Fruit fly (Drosophila melanogaster) whole organism, embryonic: ENCODE data around the gene CG12289.
A peak's percentile ranks its signal among the peaks of the same experiment; 100 is the strongest.

ENCODE experiments used
- Awh ChIP-seq: fragments of 200-800 bp; sonication (Bioruptor generic); IDR thresholded peaks from 2 replicates; pipeline ENCODE4, ENCODE4 v1.3.6; 2022; ENCODE audit warnings: missing biosample characterization, missing genetic modification characterization
- BtbVII ChIP-seq: fragments of 200-800 bp; sonication (Bioruptor generic); optimal IDR thresholded peaks from 3 replicates; lab custom pipeline; 2017; ENCODE audit warnings: missing biosample characterization, mild to moderate bottlenecking, missing genetic modification characterization
- Bteb2 ChIP-seq: fragments of 200-800 bp; sonication (Bioruptor generic); optimal IDR thresholded peaks from 2 replicates; lab custom pipeline; 2016; ENCODE audit warnings: missing biosample characterization, missing genetic modification characterization
- CG10209 ChIP-seq: fragments of 200-800 bp; sonication (Bioruptor generic); optimal IDR thresholded peaks from 3 replicates; lab custom pipeline; 2017; ENCODE audit warnings: missing biosample characterization, mild to moderate bottlenecking, missing genetic modification characterization, missing genetic modification reagents
- CG1024 ChIP-seq: fragments of 200-800 bp; sonication (Bioruptor generic); IDR thresholded peaks from 2 replicates; pipeline ENCODE4 v1.3.6; 2022; ENCODE audit warnings: missing biosample characterization, missing genetic modification characterization
- CG10366 ChIP-seq: fragments of 200-800 bp; sonication (Bioruptor generic); IDR thresholded peaks from 2 replicates; pipeline ENCODE4 v1.3.6; 2022; ENCODE audit warnings: missing biosample characterization, missing genetic modification characterization
- CG11085 ChIP-seq: fragments of 200-800 bp; sonication (Bioruptor generic); IDR thresholded peaks from 2 replicates; pipeline ENCODE4 v1.3.6; 2022; ENCODE audit warnings: missing biosample characterization, missing genetic modification characterization
- CG12769 ChIP-seq: fragments of 200-800 bp; sonication (Bioruptor generic); optimal IDR thresholded peaks from 2 replicates; lab custom pipeline; 2019; ENCODE audit warnings: missing biosample characterization, mild to moderate bottlenecking, missing genetic modification characterization, moderate library complexity
- CG13775 ChIP-seq: fragments of 200-800 bp; sonication (Bioruptor generic); optimal IDR thresholded peaks from 3 replicates; lab custom pipeline; 2017; ENCODE audit warnings: missing biosample characterization, mild to moderate bottlenecking, missing genetic modification characterization
- CG14667 ChIP-seq: fragments of 200-800 bp; sonication (Bioruptor generic); IDR thresholded peaks from 2 replicates; pipeline ENCODE4 v1.3.6; 2022; ENCODE audit warnings: missing biosample characterization, missing genetic modification characterization
- CG17385 ChIP-seq: fragments of 200-800 bp; sonication (Bioruptor generic); optimal IDR thresholded peaks from 3 replicates; lab custom pipeline; 2018; ENCODE audit warnings: missing biosample characterization, mild to moderate bottlenecking, missing genetic modification characterization
- CG17612 ChIP-seq: fragments of 200-800 bp; sonication (Bioruptor generic); IDR thresholded peaks from 2 replicates; pipeline ENCODE4 v1.3.6; 2022; ENCODE audit warnings: missing biosample characterization, missing genetic modification characterization
- CG17802 ChIP-seq: fragments of 200-800 bp; sonication (Bioruptor generic); optimal IDR thresholded peaks from 2 replicates; lab custom pipeline; 2018; ENCODE audit warnings: missing biosample characterization, mild to moderate bottlenecking, missing genetic modification characterization, moderate library complexity
- CG1792 ChIP-seq: fragments of 200-800 bp; sonication (Bioruptor generic); optimal IDR thresholded peaks from 2 replicates; lab custom pipeline; 2016; ENCODE audit warnings: missing biosample characterization, missing genetic modification characterization
- CG18764 ChIP-seq: fragments of 200-800 bp; sonication (Bioruptor generic); optimal IDR thresholded peaks from 3 replicates; lab custom pipeline; 2016; ENCODE audit warnings: missing biosample characterization, missing genetic modification characterization
- CG6813 ChIP-seq: fragments of 200-800 bp; sonication (Bioruptor generic); optimal IDR thresholded peaks from 2 replicates; lab custom pipeline; 2017; ENCODE audit warnings: missing biosample characterization, missing genetic modification characterization, mild to moderate bottlenecking, moderate library complexity, missing genetic modification reagents
- CG6854 ChIP-seq: fragments of 200-800 bp; sonication (Bioruptor generic); optimal IDR thresholded peaks from 3 replicates; lab custom pipeline; 2017; ENCODE audit warnings: missing biosample characterization, mild to moderate bottlenecking, missing genetic modification characterization
- Gsc ChIP-seq: fragments of 200-800 bp; sonication (Bioruptor generic); IDR thresholded peaks from 2 replicates; pipeline ENCODE4 v1.3.6; 2022; ENCODE audit warnings: missing biosample characterization, missing genetic modification characterization
- MESR4 ChIP-seq: fragments of 200-800 bp; sonication (Bioruptor generic); optimal IDR thresholded peaks from 2 replicates; lab custom pipeline; 2018; ENCODE audit warnings: missing biosample characterization, mild to moderate bottlenecking, missing genetic modification characterization, moderate library complexity
- Med ChIP-seq: fragments of 200-800 bp; sonication (Bioruptor generic); peaks from one replicate; lab custom pipeline; 2016; ENCODE audit warnings: missing biosample characterization, missing genetic modification characterization, mild to moderate bottlenecking, inconsistent platforms, moderate library complexity
- Neu2 ChIP-seq: fragments of 200-800 bp; sonication (Bioruptor generic); optimal IDR thresholded peaks from 3 replicates; lab custom pipeline; 2016; ENCODE audit warnings: missing biosample characterization, missing genetic modification characterization, borderline replicate concordance
- NfI ChIP-seq: fragments of 200-800 bp; sonication (Bioruptor generic); optimal IDR thresholded peaks from 3 replicates; lab custom pipeline; 2018; ENCODE audit warnings: missing biosample characterization, mild to moderate bottlenecking, missing genetic modification characterization, moderate library complexity
- Trl ChIP-seq, 3 experiments: fragments of >200 bp in 2 of 3; fragments of 200-800 bp in 1 of 3; sonication (Bioruptor generic) in 1 of 3; optimal IDR thresholded peaks; 2 replicates in 1 of 3; 3 replicates in 2 of 3; lab custom pipeline; 2016 to 2017; ENCODE audit warnings: missing biosample characterization in 1 of 3, missing genetic modification characterization in 1 of 3
- ara ChIP-seq: fragments of 200-800 bp; sonication (Bioruptor generic); IDR thresholded peaks from 2 replicates; pipeline ENCODE4 v1.3.6; 2022; ENCODE audit warnings: missing biosample characterization, missing genetic modification characterization
- cato ChIP-seq: fragments of 200-800 bp; sonication (Bioruptor generic); optimal IDR thresholded peaks from 2 replicates; lab custom pipeline; 2016; ENCODE audit warnings: missing biosample characterization, missing genetic modification characterization, borderline replicate concordance
- corto ChIP-seq: fragments of 200-800 bp; sonication (Bioruptor generic); optimal IDR thresholded peaks from 2 replicates; lab custom pipeline; 2016; ENCODE audit warnings: missing biosample characterization, mild to moderate bottlenecking, missing genetic modification characterization, moderate library complexity
- croc ChIP-seq: fragments of 200-800 bp; sonication (Bioruptor generic); conservative IDR thresholded peaks from 3 replicates; pipeline ENCODE4 v1.3.6; 2022; ENCODE audit warnings: missing biosample characterization, missing genetic modification characterization
- da ChIP-seq: fragments of 200-800 bp; sonication (Bioruptor generic); optimal IDR thresholded peaks from 2 replicates; lab custom pipeline; 2016; ENCODE audit warnings: missing biosample characterization, missing genetic modification characterization
- dm ChIP-seq: fragments of 200-800 bp; sonication (Bioruptor generic); optimal IDR thresholded peaks from 3 replicates; lab custom pipeline; 2016; ENCODE audit warnings: missing biosample characterization, missing genetic modification characterization
- dpn ChIP-seq, 2 experiments: fragments of 200-800 bp; sonication (Bioruptor generic); optimal IDR thresholded peaks; 3 replicates each; lab custom pipeline; 2016; ENCODE audit warnings: missing biosample characterization in 2 of 2, missing genetic modification characterization in 2 of 2
- ems ChIP-seq: fragments of 200-800 bp; sonication (Bioruptor generic); optimal IDR thresholded peaks from 3 replicates; lab custom pipeline; 2016; ENCODE audit warnings: missing biosample characterization, missing genetic modification characterization
- gem ChIP-seq: fragments of 200-800 bp; sonication (Bioruptor generic); optimal IDR thresholded peaks from 2 replicates; lab custom pipeline; 2019; ENCODE audit warnings: missing biosample characterization, mild to moderate bottlenecking, missing genetic modification characterization, moderate library complexity
- grau ChIP-seq: fragments of 200-800 bp; optimal IDR thresholded peaks from 3 replicates; lab custom pipeline; 2019; ENCODE audit warnings: missing biosample characterization, mild to moderate bottlenecking, missing genetic modification characterization, moderate library complexity
- gsb ChIP-seq: fragments of 200-800 bp; sonication (Bioruptor generic); IDR thresholded peaks from 2 replicates; pipeline ENCODE4 v1.3.6; 2022; ENCODE audit warnings: missing biosample characterization, missing genetic modification characterization
- hb ChIP-seq: fragments of 200-800 bp; sonication (Bioruptor generic); IDR thresholded peaks from 3 replicates; pipeline ENCODE4 v1.3.6; 2022; ENCODE audit warnings: missing biosample characterization, missing genetic modification characterization; ENCODE audit not compliant: partially characterized antibody
- lab ChIP-seq: fragments of 200-800 bp; sonication (Bioruptor generic); optimal IDR thresholded peaks from 3 replicates; lab custom pipeline; 2017; ENCODE audit warnings: missing biosample characterization, missing genetic modification characterization, mild to moderate bottlenecking, moderate library complexity, missing genetic modification reagents
- mirr ChIP-seq: fragments of 200-800 bp; sonication (Bioruptor generic); optimal IDR thresholded peaks from 3 replicates; lab custom pipeline; 2018; ENCODE audit warnings: missing biosample characterization, mild to moderate bottlenecking, missing genetic modification characterization
- nmo ChIP-seq: fragments of 200-800 bp; sonication (Bioruptor generic); optimal IDR thresholded peaks from 2 replicates; lab custom pipeline; 2018; ENCODE audit warnings: missing biosample characterization, mild to moderate bottlenecking, missing genetic modification characterization, moderate library complexity
- oc ChIP-seq: fragments of 200-800 bp; sonication (Bioruptor generic); optimal IDR thresholded peaks from 2 replicates; lab custom pipeline; 2018; ENCODE audit warnings: missing biosample characterization, mild to moderate bottlenecking, missing genetic modification characterization, moderate library complexity
- prd ChIP-seq, 3 experiments: fragments of >200 bp in 2 of 3; fragments of 200-800 bp in 1 of 3; sonication (Bioruptor generic) in 1 of 3; optimal IDR thresholded peaks in 2 of 3; IDR thresholded peaks in 1 of 3; 2 replicates in 2 of 3; 3 replicates in 1 of 3; pipeline versions ENCODE4 v1.3.6 to Lab custom; 2017 to 2022; ENCODE audit warnings: missing biosample characterization in 1 of 3, missing genetic modification characterization in 1 of 3
- pros ChIP-seq: fragments of 200-800 bp; sonication (Bioruptor generic); optimal IDR thresholded peaks from 3 replicates; lab custom pipeline; 2019; ENCODE audit warnings: missing biosample characterization, mild to moderate bottlenecking, missing genetic modification characterization, moderate library complexity
- pum ChIP-seq: fragments of 200-800 bp; sonication (Bioruptor generic); optimal IDR thresholded peaks from 2 replicates; lab custom pipeline; 2016; ENCODE audit warnings: missing biosample characterization, missing genetic modification characterization
- ranshi ChIP-seq: fragments of 200-800 bp; sonication (Bioruptor generic); IDR thresholded peaks from 2 replicates; pipeline ENCODE4 v1.3.6; 2022; ENCODE audit warnings: missing biosample characterization, missing genetic modification characterization
- sens ChIP-seq: fragments of 200-800 bp; sonication (Bioruptor generic); peaks from one replicate; lab custom pipeline; 2016; ENCODE audit warnings: missing biosample characterization, missing genetic modification characterization
- tio ChIP-seq: fragments of 200-800 bp; sonication (Bioruptor generic); optimal IDR thresholded peaks from 2 replicates; lab custom pipeline; 2017; ENCODE audit warnings: missing biosample characterization, missing genetic modification characterization, inconsistent platforms
- tna ChIP-seq: fragments of 200-800 bp; sonication (Bioruptor generic); IDR thresholded peaks from 2 replicates; pipeline ENCODE4 v1.3.6; 2022; ENCODE audit warnings: missing biosample characterization, missing genetic modification characterization; ENCODE audit not compliant: partially characterized antibody
- tup ChIP-seq: fragments of 200-800 bp; sonication (Bioruptor generic); optimal IDR thresholded peaks from 2 replicates; lab custom pipeline; 2016; ENCODE audit warnings: missing biosample characterization, mild to moderate bottlenecking, missing genetic modification characterization, moderate library complexity
- zen ChIP-seq: fragments of 200-800 bp; sonication (Bioruptor generic); optimal IDR thresholded peaks from 3 replicates; lab custom pipeline; 2018; ENCODE audit warnings: missing biosample characterization, mild to moderate bottlenecking, missing genetic modification characterization, moderate library complexity
- zfh1 ChIP-seq: fragments of 200-800 bp; sonication (Bioruptor generic); IDR thresholded peaks from 3 replicates; pipeline ENCODE4 v1.3.6; 2022; ENCODE audit warnings: missing biosample characterization, missing genetic modification characterization

The CG12289 gene

dm6 chr3L:11465371-11465914 is 7.2 kb upstream of the CG12289 start, which contains the start of gene Fum3 (continued):
- TF ChIP-seq CG17612 (GFP tag; lab: Robert Waterston, UW) (no peak), CG6854 (GFP tag; lab: Kevin White, UChicago) (no peak), Med (GFP tag; lab: Kevin White, UChicago) (peak; percentile 58), Neu2 (no peak), CG17802 (tag; lab: Kevin White, UChicago) (no peak), croc (GFP tag; lab: Robert Waterston, UW) (peak; percentile 13; the same call in 1 of the 3 replicates), pum (GFP tag; lab: Kevin White, UChicago) (no peak), CG10209 (no peak), ems (GFP tag; lab: Kevin White, UChicago) (no peak), tio (GFP tag; lab: Kevin White, UChicago) (peak; percentile 7), CG1024 (GFP tag; lab: Robert Waterston, UW) (no peak), BtbVII (GFP tag; lab: Kevin White, UChicago) (no peak), grau (peak; percentile 11), gem (tag; lab: Kevin White, UChicago) (peak; percentile 26), CG14667 (0 out of 2 replicates have a peak, but pooled peaks have one; percentile 3), oc (no peak), CG1792 (GFP tag; lab: Kevin White, UChicago) (no peak), corto (no peak), dpn (GFP tag; optimal IDR thresholded peaks at IDR 0.05; lab: Kevin White, UChicago) (no peak), CG13775 (GFP tag; lab: Kevin White, UChicago) (no peak), zfh1 (GFP tag; lab: Robert Waterston, UW) (peak; percentile 70), prd (optimal IDR thresholded peaks at IDR 0.05; lab: Kevin White, UChicago) (no peak), prd (GFP tag; IDR thresholded peaks at IDR 0.05; lab: Robert Waterston, UW) (peak; percentile 78)

DNA sequence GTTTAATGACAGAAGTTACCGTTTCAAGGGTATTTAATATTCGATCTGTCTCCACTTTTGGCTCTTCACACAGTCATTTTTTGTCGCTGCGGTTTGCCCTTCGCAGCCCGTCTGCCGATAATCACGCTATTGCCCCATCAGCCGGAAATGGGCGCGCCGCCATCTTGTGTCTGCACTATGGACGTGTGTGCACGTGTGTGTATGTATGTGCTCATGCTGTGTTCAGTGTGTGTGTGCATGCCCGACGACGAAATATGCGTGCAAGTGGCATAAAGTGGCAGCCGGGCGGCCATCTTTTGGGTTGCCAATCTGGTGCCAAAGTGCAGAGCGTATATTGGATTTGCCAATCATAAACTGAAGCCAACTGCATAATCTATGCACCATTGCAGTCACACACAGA is 3.8 kb downstream of the CG12289 start:
- TF ChIP-seq CG10366: no peak
- TF ChIP-seq nmo (GFP tag; lab: Kevin White, UChicago): no peak
- no peak for TF ChIP-seq da
- no peak for TF ChIP-seq cato (GFP tag; lab: Kevin White, UChicago)
- no peak for TF ChIP-seq MESR4 (GFP tag; lab: Kevin White, UChicago)
- no peak for TF ChIP-seq Awh (GFP tag; lab: Robert Waterston, UW)
- no peak for TF ChIP-seq sens (GFP tag; lab: Kevin White, UChicago)
- TF ChIP-seq CG6813 (GFP tag; lab: Kevin White, UChicago): no peak
- TF ChIP-seq Gsc (GFP tag; lab: Robert Waterston, UW): no peak
- no peak for TF ChIP-seq gsb
- no peak for TF ChIP-seq ranshi (GFP tag; lab: Robert Waterston, UW)
- no peak for TF ChIP-seq pros (GFP tag; lab: Kevin White, UChicago)
- TF ChIP-seq dpn (GFP tag; optimal IDR thresholded peaks at IDR 0.05; lab: Kevin White, UChicago): no peak
- no peak for TF ChIP-seq ara (GFP tag; lab: Robert Waterston, UW)
- TF ChIP-seq zen (tag; lab: Kevin White, UChicago): no peak
- TF ChIP-seq CG18764 (GFP tag; lab: Kevin White, UChicago): no peak
- no peak for TF ChIP-seq tup (GFP tag; lab: Kevin White, UChicago)
- no peak for TF ChIP-seq CG12769
- no peak for TF ChIP-seq hb (GFP tag; lab: Robert Waterston, UW)
- no peak for TF ChIP-seq NfI
- TF ChIP-seq CG13775 (GFP tag; lab: Kevin White, UChicago): no peak
- TF ChIP-seq Bteb2 (GFP tag; lab: Kevin White, UChicago): no peak
- no peak for TF ChIP-seq CG11085 (GFP tag; lab: Robert Waterston, UW)
- TF ChIP-seq CG17385: no peak
- no peak for TF ChIP-seq mirr
- no peak for TF ChIP-seq Trl (optimal IDR thresholded peaks at IDR 0.05; lab: Kevin White, UChicago)
- TF ChIP-seq Trl (GFP tag; optimal IDR thresholded peaks at IDR 0.05; lab: Kevin White, UChicago): no peak
- TF ChIP-seq tna (GFP tag; lab: Robert Waterston, UW): no peak
- no peak for TF ChIP-seq lab (GFP tag; lab: Kevin White, UChicago)
- TF ChIP-seq dm (GFP tag; lab: Kevin White, UChicago): no peak
